Worm (Caenorhabditis elegans) whole organism, dauer: ENCODE data around the gene F59B10.6.
"Not testable (repeated sequence)": the region's sequence is repeated elsewhere in the genome, so short reads cannot be mapped to it uniquely, and the experiment has no call there.

Experiments
- unc-62 ChIP-seq: sonication (generic microtip); optimal IDR thresholded peaks from 2 replicates; lab custom pipeline; 2017; ENCODE audit warnings: missing biosample characterization, missing genetic modification reagents, missing genetic modification characterization

The F59B10.6 gene

ce11 chrII:10509746-10510145 lies 14.5 kb downstream of the F59B10.6 start, which contains the start of gene F59B10.2:
Gene F59B10.2 (minus strand): TSS chrII:10509846.
- no peak for TF ChIP-seq unc-62 (GFP tag; lab: Kevin White, UChicago)

DNA sequence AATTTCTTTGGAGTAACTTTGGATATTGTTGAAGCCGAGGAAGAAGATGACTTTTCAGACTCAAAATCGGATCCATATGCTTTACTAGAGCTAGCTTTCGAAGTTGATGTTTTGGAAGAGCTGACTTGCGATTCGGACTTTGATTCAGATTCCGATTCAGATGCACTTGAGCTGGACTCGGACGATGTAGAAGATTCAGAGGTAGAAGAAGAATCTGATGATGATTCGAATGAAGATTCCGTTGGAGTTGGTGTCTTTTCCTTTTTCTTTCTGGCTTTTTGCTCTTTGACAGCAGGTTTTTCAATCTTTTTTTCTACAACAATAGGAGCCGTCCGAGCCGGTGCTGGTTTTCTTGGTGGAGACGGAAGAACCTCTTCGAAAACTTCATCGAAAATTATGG lies 16.4 kb downstream of the F59B10.6 start:
- TF ChIP-seq unc-62 (GFP tag; lab: Kevin White, UChicago), result no peak

- no peak for TF ChIP-seq unc-62 (GFP tag; lab: Kevin White, UChicago)
Observed at ce11 chrII:10505949-10506348, 18.3 kb downstream of the F59B10.6 start.

ce11 chrII:10504729-10505128 lies 19.5 kb downstream of the F59B10.6 start:
- TF ChIP-seq unc-62 (GFP tag; lab: Kevin White, UChicago), result no peak

ce11 chrII:10502491-10503063 lies 21.7 kb downstream of the F59B10.6 start, which contains the start of gene myrf-1:
Gene myrf-1 (minus strand): TSS chrII:10502541.
- TF ChIP-seq unc-62 (GFP tag; lab: Kevin White, UChicago), result no peak

ce11 chrII:10501578-10501977 lies 22.7 kb downstream of the F59B10.6 start:
- no peak for TF ChIP-seq unc-62 (GFP tag; lab: Kevin White, UChicago)

DNA sequence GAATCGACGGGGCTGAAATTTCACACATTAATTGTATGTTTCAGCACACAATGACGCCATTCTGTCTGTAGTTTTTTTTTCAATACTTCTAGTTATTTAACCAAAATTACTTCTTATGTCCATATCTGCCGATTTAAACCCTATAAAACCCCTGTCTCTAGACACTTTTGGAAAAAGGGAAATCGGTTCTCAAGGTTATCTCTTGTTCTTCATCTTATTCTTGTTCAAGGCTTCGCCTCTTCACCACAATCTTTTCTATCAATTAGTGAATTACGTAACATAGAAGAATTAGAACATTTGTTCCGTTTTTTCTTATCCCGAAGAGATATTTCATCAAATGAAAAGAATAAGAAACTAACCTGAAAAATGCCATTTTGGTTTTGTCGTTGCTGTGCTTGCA lies 23.6 kb downstream of the F59B10.6 start:
- no peak for TF ChIP-seq unc-62 (GFP tag; lab: Kevin White, UChicago)

DNA sequence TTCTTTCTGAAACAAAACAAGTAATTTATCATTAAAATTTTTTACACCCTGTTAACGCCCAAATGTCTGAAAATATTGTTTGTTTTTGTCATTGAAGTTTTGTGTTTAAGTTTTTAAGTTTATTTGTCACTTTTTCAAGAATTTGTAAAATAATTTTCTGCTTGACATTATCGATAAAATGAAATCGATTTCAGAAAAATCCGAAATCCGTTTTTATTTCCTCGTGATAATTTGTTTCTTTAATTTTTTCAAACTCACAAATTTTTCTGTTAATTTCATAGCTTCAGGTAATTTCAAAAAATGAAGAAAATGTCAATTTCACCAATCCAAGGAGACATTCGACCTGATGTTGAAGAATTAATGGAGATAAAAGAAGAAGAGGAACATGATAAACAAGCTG lies 28.4 kb downstream of the F59B10.6 start, which contains the start of gene ZK666.12:
ZK666.12 (plus strand) TSS at position 301 of the 400 bp plus-strand sequence.
- TF ChIP-seq unc-62 (GFP tag; lab: Kevin White, UChicago), result no peak

ce11 chrII:10494467-10494866 lies 29.8 kb downstream of the F59B10.6 start, which contains the start of gene ZK666.14:
Gene ZK666.14 (plus strand): TSS chrII:10494767.
- TF ChIP-seq unc-62 (GFP tag; lab: Kevin White, UChicago), result no peak

DNA sequence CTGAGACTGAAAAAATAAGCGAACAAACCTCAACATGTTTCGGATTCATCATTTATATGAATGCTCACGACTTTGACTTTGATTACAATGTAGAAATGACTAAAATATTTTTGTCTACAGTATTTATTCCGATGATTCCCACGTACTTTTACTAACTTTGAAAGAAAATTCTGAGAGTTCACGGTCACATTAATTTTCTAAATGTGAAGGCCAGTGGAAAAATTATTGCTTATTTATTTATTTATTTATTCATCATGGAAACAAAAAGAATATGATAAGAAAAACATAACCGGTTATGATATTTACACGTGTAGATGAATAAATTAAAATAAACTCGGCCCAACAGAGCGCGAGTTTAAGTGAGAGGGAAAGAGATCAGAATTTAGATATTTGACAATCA lies 31.2 kb downstream of the F59B10.6 start, which contains the start of gene ZK666.8:
ZK666.8 (minus strand) TSS at position 101 of the 400 bp plus-strand sequence.
- not testable (repeated sequence) for TF ChIP-seq unc-62 (GFP tag; lab: Kevin White, UChicago)

DNA sequence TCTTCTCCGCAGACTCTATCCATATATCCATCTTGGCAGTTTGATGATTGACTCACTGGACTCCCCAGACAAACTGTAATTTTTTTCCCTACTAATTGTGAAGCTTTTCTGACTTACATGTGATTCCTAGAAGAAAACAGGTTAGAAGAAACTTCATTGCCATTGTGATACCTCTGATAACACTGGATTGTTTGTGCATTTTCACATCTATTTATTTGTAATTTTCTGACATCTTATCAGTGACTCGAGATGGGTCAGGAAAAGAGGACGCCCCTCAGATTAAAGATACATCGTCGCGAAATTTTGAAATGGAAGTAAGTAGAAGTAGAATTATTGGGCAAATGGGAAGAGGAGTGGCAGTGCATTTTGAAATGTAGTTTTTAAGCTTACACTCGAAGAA lies 33.9 kb downstream of the F59B10.6 start, which contains the start of gene clec-61:
clec-61 (minus strand) TSS at position 209 of the 400 bp plus-strand sequence.
- TF ChIP-seq unc-62 (GFP tag; lab: Kevin White, UChicago), result no peak

ce11 chrII:10486738-10487137 lies 37.5 kb downstream of the F59B10.6 start, which contains the start of gene ZK666.15:
Gene ZK666.15 (plus strand): TSS chrII:10487038.
- no peak for TF ChIP-seq unc-62 (GFP tag; lab: Kevin White, UChicago)

- no peak for TF ChIP-seq unc-62 (GFP tag; lab: Kevin White, UChicago)
Observed at ce11 chrII:10485640-10486039, 38.6 kb downstream of the F59B10.6 start.

DNA sequence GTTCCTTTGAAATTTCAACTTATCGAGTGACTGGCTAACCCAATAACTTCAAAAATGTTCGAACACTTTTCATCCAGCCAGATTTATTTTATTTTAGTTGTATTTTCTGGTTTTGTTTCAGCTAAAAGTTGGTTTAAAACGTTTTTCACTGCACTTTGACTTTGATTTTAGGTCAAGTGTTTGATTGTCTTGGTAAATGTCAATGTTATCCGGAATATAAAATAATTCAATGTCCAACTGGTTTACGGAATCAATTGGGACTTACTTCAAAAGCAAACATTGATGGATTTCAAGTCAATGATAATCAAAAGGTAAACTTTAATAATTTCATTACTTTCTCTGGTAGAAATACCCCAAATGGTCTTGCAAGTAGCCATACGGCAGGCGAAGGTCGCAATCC lies 40.4 kb downstream of the F59B10.6 start:
- TF ChIP-seq unc-62 (GFP tag; lab: Kevin White, UChicago), result no peak

ce11 chrII:10482899-10483298 lies 41.4 kb downstream of the F59B10.6 start:
- no peak for TF ChIP-seq unc-62 (GFP tag; lab: Kevin White, UChicago)

- TF ChIP-seq unc-62 (GFP tag; lab: Kevin White, UChicago), result no peak
Observed at ce11 chrII:10481824-10482556, 42.3 kb downstream of the F59B10.6 start, which contains the start of the genes clec-60 and ZK666.11. Gene clec-60 (minus strand): TSS chrII:10481874. Gene ZK666.11 (plus strand): TSS chrII:10482522.
